Fruit fly (Drosophila melanogaster) whole organism, embryonic: ENCODE results near the gene Iris.

ENCODE experiments used
- Bgb ChIP-seq: fragments of 200-800 bp; sonication (Bioruptor generic); IDR thresholded peaks from 2 replicates; pipeline ENCODE4 v1.3.6; 2022; ENCODE audit warnings: missing biosample characterization, missing genetic modification characterization; ENCODE audit not compliant: partially characterized antibody
- CG10543 ChIP-seq: fragments of 200-800 bp; sonication (Bioruptor generic); optimal IDR thresholded peaks from 3 replicates; lab custom pipeline; 2017; ENCODE audit warnings: missing biosample characterization, mild to moderate bottlenecking, missing genetic modification characterization, moderate library complexity
- CG12391 ChIP-seq: fragments of 200-800 bp; sonication (Bioruptor generic); optimal IDR thresholded peaks from 3 replicates; lab custom pipeline; 2018; ENCODE audit warnings: missing biosample characterization, mild to moderate bottlenecking, missing genetic modification characterization, moderate library complexity
- CG1603 ChIP-seq: fragments of 200-800 bp; sonication (Bioruptor generic); optimal IDR thresholded peaks from 2 replicates; lab custom pipeline; 2019; ENCODE audit warnings: missing biosample characterization, mild to moderate bottlenecking, missing genetic modification characterization, moderate library complexity
- CG17328 ChIP-seq: fragments of 200-800 bp; sonication (Bioruptor generic); IDR thresholded peaks from 2 replicates; pipeline ENCODE4 v1.3.6; 2022; ENCODE audit warnings: missing biosample characterization, missing genetic modification characterization
- CG17802 ChIP-seq: fragments of 200-800 bp; sonication (Bioruptor generic); optimal IDR thresholded peaks from 2 replicates; lab custom pipeline; 2018; ENCODE audit warnings: missing biosample characterization, mild to moderate bottlenecking, missing genetic modification characterization, moderate library complexity
- CG17912 ChIP-seq: fragments of 200-800 bp; sonication (Bioruptor generic); optimal IDR thresholded peaks from 2 replicates; lab custom pipeline; 2018; ENCODE audit warnings: missing biosample characterization, mild to moderate bottlenecking, missing genetic modification characterization
- CG18262 ChIP-seq: fragments of 200-800 bp; optimal IDR thresholded peaks from 3 replicates; lab custom pipeline; 2019; ENCODE audit warnings: missing biosample characterization, mild to moderate bottlenecking, missing genetic modification characterization, moderate library complexity
- CG18599 ChIP-seq: fragments of 200-800 bp; sonication (Bioruptor generic); optimal IDR thresholded peaks from 3 replicates; lab custom pipeline; 2017; ENCODE audit warnings: missing biosample characterization, missing genetic modification characterization, mild to moderate bottlenecking, moderate library complexity, missing genetic modification reagents
- CG2120 ChIP-seq: fragments of 200-800 bp; sonication (Bioruptor generic); optimal IDR thresholded peaks from 3 replicates; lab custom pipeline; 2016; ENCODE audit warnings: missing biosample characterization, missing genetic modification characterization
- CG32772 ChIP-seq: fragments of 200-800 bp; sonication (Bioruptor generic); IDR thresholded peaks from 2 replicates; pipeline ENCODE4 v1.3.6; 2022; ENCODE audit warnings: missing biosample characterization, missing genetic modification characterization
- CG3407 ChIP-seq: fragments of 200-800 bp; sonication (Bioruptor generic); optimal IDR thresholded peaks from 2 replicates; lab custom pipeline; 2018; ENCODE audit warnings: missing biosample characterization, mild to moderate bottlenecking, missing genetic modification characterization
- CG4328 ChIP-seq: fragments of 200-800 bp; sonication (Bioruptor generic); optimal IDR thresholded peaks from 3 replicates; lab custom pipeline; 2017; ENCODE audit warnings: missing biosample characterization, missing genetic modification reagents, missing genetic modification characterization
- CG6254 ChIP-seq: fragments of 200-800 bp; sonication (Bioruptor generic); optimal IDR thresholded peaks from 3 replicates; lab custom pipeline; 2017; ENCODE audit warnings: mild to moderate bottlenecking, missing biosample characterization, missing genetic modification reagents, missing genetic modification characterization
- CG6683 ChIP-seq: fragments of 200-800 bp; sonication (Bioruptor generic); optimal IDR thresholded peaks from 2 replicates; lab custom pipeline; 2017; ENCODE audit warnings: missing biosample characterization, mild to moderate bottlenecking, missing genetic modification characterization, missing genetic modification reagents
- CG6765 ChIP-seq: fragments of 200-800 bp; sonication (Bioruptor generic); optimal IDR thresholded peaks from 3 replicates; lab custom pipeline; 2017; ENCODE audit warnings: missing biosample characterization, mild to moderate bottlenecking, missing genetic modification characterization
- CG6813 ChIP-seq: fragments of 200-800 bp; sonication (Bioruptor generic); optimal IDR thresholded peaks from 2 replicates; lab custom pipeline; 2017; ENCODE audit warnings: missing biosample characterization, missing genetic modification characterization, mild to moderate bottlenecking, moderate library complexity, missing genetic modification reagents
- CG7357 ChIP-seq: fragments of 200-800 bp; sonication (Bioruptor generic); IDR thresholded peaks from 3 replicates; pipeline ENCODE4 v1.3.6; 2022; ENCODE audit warnings: missing biosample characterization, missing genetic modification characterization
- CrebB ChIP-seq: fragments of 200-800 bp; sonication (Bioruptor generic); optimal IDR thresholded peaks from 3 replicates; lab custom pipeline; 2018; ENCODE audit warnings: missing biosample characterization, mild to moderate bottlenecking, missing genetic modification characterization
- D ChIP-seq, 2 experiments: fragments of 200-800 bp in 1 of 2; fragments of >200 bp in 1 of 2; sonication (Bioruptor generic) in 1 of 2; optimal IDR thresholded peaks; 2 replicates in 1 of 2; 3 replicates in 1 of 2; lab custom pipeline; 2017; ENCODE audit warnings: mild to moderate bottlenecking in 1 of 2, missing biosample characterization in 1 of 2, missing genetic modification characterization in 1 of 2, missing genetic modification reagents in 1 of 2
- Dp ChIP-seq: fragments of 200-800 bp; sonication (Bioruptor generic); optimal IDR thresholded peaks from 2 replicates; lab custom pipeline; 2018; ENCODE audit warnings: missing biosample characterization, mild to moderate bottlenecking, missing genetic modification characterization, moderate library complexity
- MBD-R2 ChIP-seq: fragments of 200-800 bp; sonication (Bioruptor generic); IDR thresholded peaks from 2 replicates; pipeline ENCODE4 v1.3.6; 2022; ENCODE audit warnings: missing biosample characterization, missing genetic modification characterization
- Med ChIP-seq: fragments of 200-800 bp; sonication (Bioruptor generic); peaks from one replicate; lab custom pipeline; 2016; ENCODE audit warnings: missing biosample characterization, missing genetic modification characterization, mild to moderate bottlenecking, inconsistent platforms, moderate library complexity
- NFAT ChIP-seq: fragments of 200-800 bp; sonication (Bioruptor generic); IDR thresholded peaks from 2 replicates; pipeline ENCODE4 v1.3.6; 2022; ENCODE audit warnings: missing biosample characterization, missing genetic modification characterization
- Optix ChIP-seq: fragments of 200-800 bp; sonication (Bioruptor generic); IDR thresholded peaks from 3 replicates; pipeline ENCODE4 v1.3.6; 2022; ENCODE audit warnings: missing biosample characterization, missing genetic modification characterization
- PHDP ChIP-seq: fragments of 200-800 bp; sonication (Bioruptor generic); optimal IDR thresholded peaks from 3 replicates; lab custom pipeline; 2018; ENCODE audit warnings: missing biosample characterization, mild to moderate bottlenecking, missing genetic modification characterization, moderate library complexity
- Rfx ChIP-seq: fragments of 200-800 bp; sonication (Bioruptor generic); IDR thresholded peaks from 2 replicates; pipeline ENCODE4 v1.3.6; 2022; ENCODE audit warnings: missing biosample characterization, missing genetic modification characterization
- Six4 ChIP-seq: fragments of 200-800 bp; sonication (Bioruptor generic); optimal IDR thresholded peaks from 2 replicates; lab custom pipeline; 2016; ENCODE audit warnings: missing biosample characterization, missing genetic modification characterization
- Sox102F ChIP-seq: fragments of 200-800 bp; sonication (Bioruptor generic); optimal IDR thresholded peaks from 2 replicates; lab custom pipeline; 2018; ENCODE audit warnings: missing biosample characterization, mild to moderate bottlenecking, missing genetic modification characterization, moderate library complexity
- aop ChIP-seq: fragments of 200-800 bp; sonication (Bioruptor generic); IDR thresholded peaks from 2 replicates; pipeline ENCODE4 v1.3.6; 2022; ENCODE audit warnings: missing biosample characterization, missing genetic modification characterization
- bsh ChIP-seq, 2 experiments: fragments of 200-800 bp; sonication (Bioruptor generic); optimal IDR thresholded peaks; 2 replicates each; lab custom pipeline; 2017 to 2018; ENCODE audit warnings: mild to moderate bottlenecking in 2 of 2, missing biosample characterization in 2 of 2, missing genetic modification characterization in 2 of 2, moderate library complexity in 1 of 2
- cato ChIP-seq: fragments of 200-800 bp; sonication (Bioruptor generic); optimal IDR thresholded peaks from 2 replicates; lab custom pipeline; 2016; ENCODE audit warnings: missing biosample characterization, missing genetic modification characterization, borderline replicate concordance
- crp ChIP-seq, 2 experiments: fragments of 200-800 bp; sonication (Bioruptor generic); optimal IDR thresholded peaks; 2 replicates in 1 of 2; 3 replicates in 1 of 2; lab custom pipeline; 2017; ENCODE audit warnings: missing biosample characterization in 2 of 2, missing genetic modification characterization in 2 of 2, mild to moderate bottlenecking in 1 of 2, moderate library complexity in 1 of 2
- dmrt99B ChIP-seq: fragments of 200-800 bp; sonication (Bioruptor generic); optimal IDR thresholded peaks from 2 replicates; lab custom pipeline; 2018; ENCODE audit warnings: missing biosample characterization, mild to moderate bottlenecking, missing genetic modification characterization, moderate library complexity
- esg ChIP-seq: fragments of 200-800 bp; sonication (Bioruptor generic); conservative IDR thresholded peaks from 2 replicates; pipeline ENCODE4 v1.3.6; 2022; ENCODE audit warnings: missing biosample characterization, missing genetic modification characterization
- eve ChIP-seq, 2 experiments: fragments of >200 bp; optimal IDR thresholded peaks; 2 replicates each; lab custom pipeline; 2017; ENCODE audit warnings: missing biosample characterization in 2 of 2, missing genetic modification characterization in 2 of 2
- exex ChIP-seq: fragments of 200-800 bp; sonication (Bioruptor generic); optimal IDR thresholded peaks from 4 replicates; lab custom pipeline; 2018; ENCODE audit warnings: missing biosample characterization, mild to moderate bottlenecking, missing genetic modification characterization, moderate library complexity
- gce ChIP-seq: fragments of 200-800 bp; sonication (Bioruptor generic); IDR thresholded peaks from 3 replicates; pipeline ENCODE4 v1.3.6; 2022; ENCODE audit warnings: missing biosample characterization, missing genetic modification characterization
- gem ChIP-seq: fragments of 200-800 bp; sonication (Bioruptor generic); optimal IDR thresholded peaks from 2 replicates; lab custom pipeline; 2019; ENCODE audit warnings: missing biosample characterization, mild to moderate bottlenecking, missing genetic modification characterization, moderate library complexity
- lab ChIP-seq: fragments of 200-800 bp; sonication (Bioruptor generic); optimal IDR thresholded peaks from 3 replicates; lab custom pipeline; 2017; ENCODE audit warnings: missing biosample characterization, missing genetic modification characterization, mild to moderate bottlenecking, moderate library complexity, missing genetic modification reagents
- odd ChIP-seq: fragments of 200-800 bp; sonication (Bioruptor generic); optimal IDR thresholded peaks from 2 replicates; lab custom pipeline; 2017; ENCODE audit warnings: missing biosample characterization, mild to moderate bottlenecking, missing genetic modification characterization
- pros ChIP-seq: fragments of 200-800 bp; sonication (Bioruptor generic); optimal IDR thresholded peaks from 3 replicates; lab custom pipeline; 2019; ENCODE audit warnings: missing biosample characterization, mild to moderate bottlenecking, missing genetic modification characterization, moderate library complexity
- ranshi ChIP-seq: fragments of 200-800 bp; sonication (Bioruptor generic); IDR thresholded peaks from 2 replicates; pipeline ENCODE4 v1.3.6; 2022; ENCODE audit warnings: missing biosample characterization, missing genetic modification characterization
- row ChIP-seq: fragments of 200-800 bp; sonication (Bioruptor generic); IDR thresholded peaks from 3 replicates; pipeline ENCODE4 v1.3.6; 2022; ENCODE audit warnings: missing biosample characterization, missing genetic modification characterization
- run ChIP-seq: fragments of 200-800 bp; sonication (Bioruptor generic); optimal IDR thresholded peaks from 3 replicates; lab custom pipeline; 2018; ENCODE audit warnings: missing biosample characterization, mild to moderate bottlenecking, missing genetic modification characterization
- sens ChIP-seq: fragments of 200-800 bp; sonication (Bioruptor generic); peaks from one replicate; lab custom pipeline; 2016; ENCODE audit warnings: missing biosample characterization, missing genetic modification characterization
- sisA ChIP-seq: fragments of 200-800 bp; sonication (Bioruptor generic); IDR thresholded peaks from 2 replicates; pipeline ENCODE4 v1.3.6; 2022; ENCODE audit warnings: missing biosample characterization, missing genetic modification characterization
- slbo ChIP-seq: fragments of 200-800 bp; sonication (Bioruptor generic); IDR thresholded peaks from 2 replicates; pipeline ENCODE4 v1.3.6; 2022; ENCODE audit warnings: missing biosample characterization, missing genetic modification characterization
- wor ChIP-seq: fragments of 200-800 bp; sonication (Bioruptor generic); IDR thresholded peaks from 2 replicates; pipeline ENCODE4 v1.3.6; 2022; ENCODE audit warnings: missing biosample characterization, missing genetic modification characterization
- zf30C ChIP-seq: fragments of 200-800 bp; sonication (Bioruptor generic); optimal IDR thresholded peaks from 3 replicates; lab custom pipeline; 2018; ENCODE audit warnings: missing biosample characterization, mild to moderate bottlenecking, missing genetic modification characterization

Gene Iris

DNA sequence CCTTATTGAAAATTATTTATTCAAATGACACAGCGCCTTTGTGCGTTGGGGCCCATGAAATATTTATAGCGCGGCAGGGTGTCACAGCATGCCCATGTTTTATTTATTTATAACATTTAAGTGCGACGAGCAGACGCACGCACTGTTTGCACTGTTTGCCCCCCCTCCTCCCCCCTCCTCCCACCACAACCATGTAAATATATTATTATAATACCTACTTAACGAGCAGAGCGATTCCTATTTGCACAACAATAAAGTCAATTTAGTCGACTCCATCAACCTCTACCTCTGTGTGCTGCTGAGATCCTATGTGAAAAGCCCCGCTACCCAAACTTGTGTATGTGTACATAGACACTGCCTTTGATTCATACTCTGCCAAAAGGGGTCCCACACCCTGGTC is 39.2 kb downstream of the Iris start (continued):
- TF ChIP-seq Optix (0 out of 3 replicates have a peak, but pooled peaks have one; percentile 6), gce (GFP tag; lab: Robert Waterston, UW) (no peak), Bgb (GFP tag; lab: Robert Waterston, UW) (no peak), CG1603 (tag; lab: Kevin White, UChicago) (peak; percentile 55), CG6765 (peak; percentile 42), CrebB (peak; percentile 60), CG6254 (peak; percentile 1), CG18599 (peak; percentile 37), odd (GFP tag; lab: Kevin White, UChicago) (peak; percentile 40), CG10543 (GFP tag; lab: Kevin White, UChicago) (peak; percentile 74), wor (no peak), bsh (GFP tag; optimal IDR thresholded peaks at IDR 0.05; lab: Kevin White, UChicago) (peak in 1 of 2 experiments; percentile 33), exex (peak; percentile 7), esg (no peak), CG17912 (GFP tag; lab: Kevin White, UChicago) (peak; percentile 47), Six4 (GFP tag; lab: Kevin White, UChicago) (no peak), CG18262 (no peak), aop (GFP tag; lab: Robert Waterston, UW) (no peak), dmrt99B (tag; lab: Kevin White, UChicago) (peak; percentile 35), CG4328 (GFP tag; lab: Kevin White, UChicago) (peak; percentile 28), CG3407 (peak; percentile 78), CG12391 (peak; percentile 27), gem (peak; percentile 59), CG2120 (GFP tag; lab: Kevin White, UChicago) (no peak), CG6813 (GFP tag; lab: Kevin White, UChicago) (peak; percentile 65), D (optimal IDR thresholded peaks at IDR 0.05; lab: Kevin White, UChicago) (no peak), D (GFP tag; optimal IDR thresholded peaks at IDR 0.05; lab: Kevin White, UChicago) (peak; percentile 33), CG17802 (tag; lab: Kevin White, UChicago) (no peak), sisA (GFP tag; lab: Robert Waterston, UW) (no peak), CG6683 (GFP tag; lab: Kevin White, UChicago) (peak; percentile 25), eve (GFP tag; optimal IDR thresholded peaks at IDR 0.05; lab: Kevin White, UChicago) (no peak), zf30C (GFP tag; lab: Kevin White, UChicago) (no peak), Dp (GFP tag; lab: Kevin White, UChicago) (no peak), crp (GFP tag; optimal IDR thresholded peaks at IDR 0.05; lab: Kevin White, UChicago) (no peak), CG7357 (no peak), pros (GFP tag; lab: Kevin White, UChicago) (no peak)

DNA sequence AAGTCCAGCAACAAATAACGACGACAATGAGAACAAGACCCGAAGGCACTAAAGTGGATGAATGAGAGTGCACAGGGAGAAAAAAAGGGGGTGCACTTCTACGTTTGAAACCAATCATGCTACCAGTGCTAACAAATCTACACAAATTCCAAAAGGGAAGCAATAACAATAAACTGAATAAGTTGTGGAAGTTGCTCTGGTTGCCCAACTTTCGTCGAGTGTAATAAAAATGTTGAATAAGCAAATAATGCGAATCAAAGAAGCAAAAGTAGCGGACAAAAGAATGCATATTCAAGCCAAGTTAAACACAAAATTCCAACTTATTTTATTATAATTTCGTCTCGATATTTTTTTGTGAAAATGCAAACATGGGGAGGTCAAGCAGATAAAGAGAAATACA is 42.2 kb downstream of the Iris start:
- TF ChIP-seq Sox102F (GFP tag; lab: Kevin White, UChicago) = peak; percentile 16
- TF ChIP-seq row (GFP tag; lab: Robert Waterston, UW) = 0 out of 3 replicates have a peak, but pooled peaks have one; percentile 20
- TF ChIP-seq sens = peak; percentile 17
- TF ChIP-seq Rfx (GFP tag; lab: Robert Waterston, UW) = peak; percentile 20; the same call in 1 of the 2 replicates
- peak; percentile 28; the same call in 1 of the 2 replicates for TF ChIP-seq NFAT (GFP tag; lab: Robert Waterston, UW)
- TF ChIP-seq MBD-R2 (GFP tag; lab: Robert Waterston, UW) = 0 out of 2 replicates have a peak, but pooled peaks have one; percentile 7
- TF ChIP-seq sisA (GFP tag; lab: Robert Waterston, UW) = peak; percentile 32; the same call in 1 of the 2 replicates
- 0 out of 2 replicates have a peak, but pooled peaks have one; percentile 17 for TF ChIP-seq ranshi (GFP tag; lab: Robert Waterston, UW)
- TF ChIP-seq CG32772 = 0 out of 2 replicates have a peak, but pooled peaks have one; percentile 13
- TF ChIP-seq cato (GFP tag; lab: Kevin White, UChicago) = no peak
- peak; percentile 38 for TF ChIP-seq CG2120 (GFP tag; lab: Kevin White, UChicago)
- peak; percentile 38 for TF ChIP-seq slbo (GFP tag; lab: Robert Waterston, UW)
- TF ChIP-seq CG17328 = 0 out of 2 replicates have a peak, but pooled peaks have one; percentile 13
- TF ChIP-seq CG18599 = peak; percentile 28
- peak; percentile 9 for TF ChIP-seq CG1603 (tag; lab: Kevin White, UChicago)
- TF ChIP-seq run (tag; lab: Kevin White, UChicago) = no peak
- TF ChIP-seq lab (GFP tag; lab: Kevin White, UChicago) = peak; percentile 2
- peak; percentile 70 for TF ChIP-seq Med
- no peak for TF ChIP-seq PHDP (tag; lab: Kevin White, UChicago)
